Fruit fly (Drosophila melanogaster): ENCODE data around the gene Mlp84B.

DNA sequence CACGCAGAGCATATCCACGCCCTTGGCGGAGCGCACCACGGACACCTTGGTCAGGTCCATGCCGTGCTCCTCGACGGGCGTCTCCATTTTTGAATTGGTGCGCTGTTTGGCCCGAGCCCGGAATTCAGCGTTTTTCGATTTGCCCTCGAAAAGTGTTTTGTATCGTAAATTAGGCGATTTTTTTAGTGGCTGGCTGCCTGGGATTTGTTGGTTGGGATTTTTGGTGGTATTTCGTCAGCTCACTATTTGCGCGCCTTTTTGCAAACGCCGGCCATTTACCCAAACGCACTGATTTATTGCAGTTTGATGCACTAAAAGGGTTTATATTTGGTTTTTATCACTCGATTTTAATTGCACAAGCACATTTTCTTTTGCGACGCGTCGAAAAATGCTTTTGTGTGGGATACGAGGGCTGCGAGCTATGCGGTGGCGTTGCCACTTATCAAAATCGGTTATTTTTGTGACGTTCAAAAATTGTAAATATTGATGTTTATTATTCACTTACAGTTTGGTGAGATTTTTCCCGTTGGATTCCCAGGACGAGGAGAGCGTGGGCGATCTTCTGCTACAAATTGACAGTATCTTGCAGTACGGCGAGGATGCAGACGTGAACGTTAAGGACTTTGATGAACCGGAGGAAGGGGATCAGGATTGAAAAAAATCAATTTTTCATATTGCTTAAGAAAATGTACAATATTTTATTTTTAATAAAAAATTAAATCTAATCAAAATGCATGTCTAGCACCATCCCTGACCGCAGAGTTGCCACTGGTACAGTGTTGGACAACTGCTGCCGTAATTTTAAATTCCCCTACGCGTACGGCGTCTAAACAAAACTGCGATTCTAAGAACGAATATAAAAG lies 33.2 kb upstream of the Mlp84B start, which contains the start of the genes gfzf and Sas-4:
- TF ChIP-seq fd85E (GFP tag; optimal IDR thresholded peaks at IDR 0.05) (no peak), Met (GFP tag; optimal IDR thresholded peaks at IDR 0.05) (no peak), CG16779 (tag; optimal IDR thresholded peaks at IDR 0.05) (no peak), Hr39 (GFP tag; optimal IDR thresholded peaks at IDR 0.05) (peak; percentile 76), Blimp-1 (GFP tag; optimal IDR thresholded peaks at IDR 0.05) (peak; percentile 14), Eip93F (GFP tag; optimal IDR thresholded peaks at IDR 0.05) (no peak), CG15336 (GFP tag; IDR thresholded peaks at IDR 0.05) (0 out of 2 replicates have a peak, but pooled peaks have one; percentile 25), OdsH (GFP tag; optimal IDR thresholded peaks at IDR 0.05) (peak; percentile 73), net (GFP tag; optimal IDR thresholded peaks at IDR 0.05) (no peak), CG6276 (GFP tag; optimal IDR thresholded peaks at IDR 0.05) (no peak), salr (GFP tag; optimal IDR thresholded peaks at IDR 0.05) (peak in 1 of 2 experiments; percentile 6), Gug (GFP tag; IDR thresholded peaks at IDR 0.05) (peak; percentile 68), CG3032 (tag; optimal IDR thresholded peaks at IDR 0.05) (peak; percentile 72), CG6854 (GFP tag; optimal IDR thresholded peaks at IDR 0.05) (no peak)

All from whole organism, prepupa.